Fruit fly (Drosophila melanogaster) whole organism, embryonic: ENCODE results near the gene CG13306.

ENCODE experiments used
- B-H2 ChIP-seq: fragments of 200-800 bp; sonication (Bioruptor generic); optimal IDR thresholded peaks from 2 replicates; lab custom pipeline; 2018; ENCODE audit warnings: missing biosample characterization, mild to moderate bottlenecking, missing genetic modification characterization
- Blimp-1 ChIP-seq: fragments of 200-800 bp; sonication (Bioruptor generic); optimal IDR thresholded peaks from 3 replicates; lab custom pipeline; 2018; ENCODE audit warnings: missing biosample characterization, missing genetic modification characterization, mild to moderate bottlenecking, moderate library complexity, missing genetic modification reagents
- C15 ChIP-seq: fragments of 200-800 bp; sonication (Bioruptor generic); IDR thresholded peaks from 3 replicates; pipeline ENCODE4 v1.3.6; 2022; ENCODE audit warnings: missing biosample characterization, missing genetic modification characterization
- CG1024 ChIP-seq: fragments of 200-800 bp; sonication (Bioruptor generic); IDR thresholded peaks from 2 replicates; pipeline ENCODE4 v1.3.6; 2022; ENCODE audit warnings: missing biosample characterization, missing genetic modification characterization
- CG11696 ChIP-seq: fragments of 200-800 bp; sonication (Bioruptor generic); IDR thresholded peaks from 2 replicates; pipeline ENCODE4 v1.3.6; 2022; ENCODE audit warnings: missing biosample characterization, missing genetic modification characterization
- CG12299 ChIP-seq: fragments of 200-800 bp; sonication (Bioruptor generic); optimal IDR thresholded peaks from 2 replicates; lab custom pipeline; 2018; ENCODE audit warnings: missing biosample characterization, mild to moderate bottlenecking, missing genetic modification characterization
- CG1233 ChIP-seq: fragments of 200-800 bp; sonication (Bioruptor generic); optimal IDR thresholded peaks from 4 replicates; lab custom pipeline; 2018; ENCODE audit warnings: missing biosample characterization, mild to moderate bottlenecking, missing genetic modification characterization
- CG12659 ChIP-seq: fragments of 200-800 bp; sonication (Bioruptor generic); optimal IDR thresholded peaks from 3 replicates; lab custom pipeline; 2017; ENCODE audit warnings: mild to moderate bottlenecking, missing biosample characterization, missing genetic modification reagents, missing genetic modification characterization
- CG15696 ChIP-seq: fragments of 200-800 bp; sonication (Bioruptor generic); optimal IDR thresholded peaks from 2 replicates; lab custom pipeline; 2019; ENCODE audit warnings: missing biosample characterization, mild to moderate bottlenecking, missing genetic modification characterization, moderate library complexity
- CG17612 ChIP-seq: fragments of 200-800 bp; sonication (Bioruptor generic); IDR thresholded peaks from 2 replicates; pipeline ENCODE4 v1.3.6; 2022; ENCODE audit warnings: missing biosample characterization, missing genetic modification characterization
- CG17802 ChIP-seq: fragments of 200-800 bp; sonication (Bioruptor generic); optimal IDR thresholded peaks from 2 replicates; lab custom pipeline; 2018; ENCODE audit warnings: missing biosample characterization, mild to moderate bottlenecking, missing genetic modification characterization, moderate library complexity
- CG2712 ChIP-seq: fragments of 200-800 bp; optimal IDR thresholded peaks from 3 replicates; lab custom pipeline; 2019; ENCODE audit warnings: missing biosample characterization, mild to moderate bottlenecking, missing genetic modification characterization, moderate library complexity
- CG3065 ChIP-seq: fragments of 200-800 bp; sonication (Bioruptor generic); optimal IDR thresholded peaks from 2 replicates; lab custom pipeline; 2016; ENCODE audit warnings: missing biosample characterization, missing genetic modification characterization
- CG31388 ChIP-seq: fragments of 200-800 bp; sonication (Bioruptor generic); optimal IDR thresholded peaks from 2 replicates; lab custom pipeline; 2016; ENCODE audit warnings: missing biosample characterization, missing genetic modification characterization
- CG33557 ChIP-seq: fragments of 200-800 bp; sonication (Bioruptor generic); optimal IDR thresholded peaks from 2 replicates; lab custom pipeline; 2019; ENCODE audit warnings: missing biosample characterization, mild to moderate bottlenecking, missing genetic modification characterization, moderate library complexity
- CG3407 ChIP-seq: fragments of 200-800 bp; sonication (Bioruptor generic); optimal IDR thresholded peaks from 2 replicates; lab custom pipeline; 2018; ENCODE audit warnings: missing biosample characterization, mild to moderate bottlenecking, missing genetic modification characterization
- CG34376 ChIP-seq: fragments of 200-800 bp; sonication (Bioruptor generic); optimal IDR thresholded peaks from 2 replicates; lab custom pipeline; 2018; ENCODE audit warnings: missing biosample characterization, mild to moderate bottlenecking, missing genetic modification characterization
- CG5180 ChIP-seq: fragments of 200-800 bp; sonication (Bioruptor generic); optimal IDR thresholded peaks from 3 replicates; lab custom pipeline; 2017; ENCODE audit warnings: missing biosample characterization, missing genetic modification characterization, mild to moderate bottlenecking, moderate library complexity, missing genetic modification reagents
- CG7963 ChIP-seq: fragments of 200-800 bp; sonication (Bioruptor generic); IDR thresholded peaks from 3 replicates; pipeline ENCODE4 v1.3.6; 2022; ENCODE audit warnings: missing biosample characterization, missing genetic modification characterization; ENCODE audit not compliant: partially characterized antibody
- CG9215 ChIP-seq: fragments of 200-800 bp; sonication (Bioruptor generic); IDR thresholded peaks from 2 replicates; pipeline ENCODE4 v1.3.6; 2022; ENCODE audit warnings: missing biosample characterization, missing genetic modification characterization
- CkIIα-i1 ChIP-seq: fragments of 200-800 bp; sonication (Bioruptor generic); IDR thresholded peaks from 2 replicates; pipeline ENCODE4 v1.3.6; 2022; ENCODE audit warnings: missing biosample characterization, missing genetic modification characterization
- D19B ChIP-seq: fragments of 200-800 bp; sonication (Bioruptor generic); optimal IDR thresholded peaks from 2 replicates; lab custom pipeline; 2017; ENCODE audit warnings: missing biosample characterization, mild to moderate bottlenecking, missing genetic modification characterization
- Dfd ChIP-seq, 2 experiments: fragments of >200 bp; optimal IDR thresholded peaks; 2 replicates each; lab custom pipeline; 2017; ENCODE audit warnings: missing biosample characterization in 2 of 2, missing genetic modification characterization in 2 of 2
- Doc3 ChIP-seq: fragments of 200-800 bp; sonication (Bioruptor generic); IDR thresholded peaks from 3 replicates; pipeline ENCODE4 v1.3.6; 2022; ENCODE audit warnings: missing biosample characterization, missing genetic modification characterization; ENCODE audit not compliant: partially characterized antibody
- E2f1 ChIP-seq: fragments of 200-800 bp; sonication (Bioruptor generic); IDR thresholded peaks from 2 replicates; pipeline ENCODE4 v1.3.6; 2022; ENCODE audit warnings: missing biosample characterization, missing genetic modification characterization
- H2.0 ChIP-seq: fragments of 200-800 bp; sonication (Bioruptor generic); IDR thresholded peaks from 2 replicates; pipeline ENCODE4 v1.3.6; 2022; ENCODE audit warnings: missing biosample characterization, missing genetic modification characterization
- HLHmδ ChIP-seq: fragments of 200-800 bp; sonication (Bioruptor generic); optimal IDR thresholded peaks from 2 replicates; lab custom pipeline; 2018; ENCODE audit warnings: missing biosample characterization, mild to moderate bottlenecking, missing genetic modification characterization, moderate library complexity
- Hr51 ChIP-seq, 2 experiments: fragments of 200-800 bp; sonication (Bioruptor generic); optimal IDR thresholded peaks; 2 replicates in 1 of 2; 3 replicates in 1 of 2; lab custom pipeline; 2016 to 2018; ENCODE audit warnings: missing biosample characterization in 2 of 2, missing genetic modification characterization in 2 of 2, mild to moderate bottlenecking in 1 of 2, moderate library complexity in 1 of 2
- Med ChIP-seq: fragments of 200-800 bp; sonication (Bioruptor generic); peaks from one replicate; lab custom pipeline; 2016; ENCODE audit warnings: missing biosample characterization, missing genetic modification characterization, mild to moderate bottlenecking, inconsistent platforms, moderate library complexity
- Nf-YC ChIP-seq: fragments of 200-800 bp; optimal IDR thresholded peaks from 3 replicates; lab custom pipeline; 2019; ENCODE audit warnings: missing biosample characterization, mild to moderate bottlenecking, missing genetic modification characterization, moderate library complexity
- Vsx1 ChIP-seq: fragments of 200-800 bp; sonication (Bioruptor generic); optimal IDR thresholded peaks from 2 replicates; lab custom pipeline; 2017; ENCODE audit warnings: missing biosample characterization, mild to moderate bottlenecking, missing genetic modification characterization, missing genetic modification reagents
- chn ChIP-seq: fragments of 200-800 bp; sonication (Bioruptor generic); optimal IDR thresholded peaks from 2 replicates; lab custom pipeline; 2016; ENCODE audit warnings: missing biosample characterization, missing genetic modification characterization
- crp ChIP-seq, 2 experiments: fragments of 200-800 bp; sonication (Bioruptor generic); optimal IDR thresholded peaks; 2 replicates in 1 of 2; 3 replicates in 1 of 2; lab custom pipeline; 2017; ENCODE audit warnings: missing biosample characterization in 2 of 2, missing genetic modification characterization in 2 of 2, mild to moderate bottlenecking in 1 of 2, moderate library complexity in 1 of 2
- danr ChIP-seq: fragments of 200-800 bp; sonication (Bioruptor generic); IDR thresholded peaks from 2 replicates; pipeline ENCODE4 v1.3.6; 2022; ENCODE audit warnings: missing biosample characterization, missing genetic modification characterization
- dm ChIP-seq: fragments of 200-800 bp; sonication (Bioruptor generic); optimal IDR thresholded peaks from 3 replicates; lab custom pipeline; 2016; ENCODE audit warnings: missing biosample characterization, missing genetic modification characterization
- dysf ChIP-seq: fragments of 200-800 bp; sonication (Bioruptor generic); IDR thresholded peaks from 3 replicates; pipeline ENCODE4 v1.3.6; 2022; ENCODE audit warnings: missing biosample characterization, missing genetic modification characterization
- fd64A ChIP-seq: fragments of 200-800 bp; sonication (Bioruptor generic); optimal IDR thresholded peaks from 3 replicates; lab custom pipeline; 2018; ENCODE audit warnings: missing biosample characterization, mild to moderate bottlenecking, missing genetic modification characterization
- grau ChIP-seq: fragments of 200-800 bp; optimal IDR thresholded peaks from 3 replicates; lab custom pipeline; 2019; ENCODE audit warnings: missing biosample characterization, mild to moderate bottlenecking, missing genetic modification characterization, moderate library complexity
- jumu ChIP-seq: fragments of 200-800 bp; sonication (Bioruptor generic); optimal IDR thresholded peaks from 3 replicates; lab custom pipeline; 2016; ENCODE audit warnings: missing biosample characterization, missing genetic modification characterization
- pan ChIP-seq, 4 experiments: fragments of >200 bp in 3 of 4; fragments of 200-800 bp in 1 of 4; sonication (Bioruptor generic) in 1 of 4; optimal IDR thresholded peaks in 3 of 4; IDR thresholded peaks in 1 of 4; 2 replicates each; pipeline versions ENCODE4 v1.3.6 to Lab custom; 2017 to 2022; ENCODE audit warnings: missing biosample characterization in 2 of 4, missing genetic modification characterization in 2 of 4, mixed read lengths in 1 of 4
- pb ChIP-seq: fragments of 200-800 bp; sonication (Bioruptor generic); optimal IDR thresholded peaks from 3 replicates; lab custom pipeline; 2016; ENCODE audit warnings: missing biosample characterization, missing genetic modification characterization
- pita ChIP-seq: fragments of 200-800 bp; sonication (Bioruptor generic); optimal IDR thresholded peaks from 2 replicates; lab custom pipeline; 2017; ENCODE audit warnings: missing biosample characterization, mild to moderate bottlenecking, missing genetic modification characterization
- row ChIP-seq: fragments of 200-800 bp; sonication (Bioruptor generic); IDR thresholded peaks from 3 replicates; pipeline ENCODE4 v1.3.6; 2022; ENCODE audit warnings: missing biosample characterization, missing genetic modification characterization
- salm ChIP-seq: fragments of 200-800 bp; sonication (Bioruptor generic); optimal IDR thresholded peaks from 2 replicates; lab custom pipeline; 2018; ENCODE audit warnings: missing biosample characterization, mild to moderate bottlenecking, missing genetic modification characterization
- so ChIP-seq: fragments of 200-800 bp; sonication (Bioruptor generic); IDR thresholded peaks from 3 replicates; pipeline ENCODE4 v1.3.6; 2022; ENCODE audit warnings: missing biosample characterization, missing genetic modification characterization
- ttk ChIP-seq: fragments of 200-800 bp; sonication (Bioruptor generic); IDR thresholded peaks from 2 replicates; pipeline ENCODE4 v2.1.2; 2022; ENCODE audit warnings: missing biosample characterization, missing genetic modification characterization
- vnd ChIP-seq: fragments of 200-800 bp; sonication (Bioruptor generic); IDR thresholded peaks from 3 replicates; pipeline ENCODE4 v1.3.6; 2022; ENCODE audit warnings: missing biosample characterization, missing genetic modification characterization; ENCODE audit not compliant: partially characterized antibody
- zfh2 ChIP-seq: fragments of 200-800 bp; sonication (Bioruptor generic); optimal IDR thresholded peaks from 2 replicates; lab custom pipeline; 2016; ENCODE audit warnings: missing biosample characterization, missing genetic modification characterization

CG13306 gene

dm6 chr3L:8765969-8766538, 16.5 kb upstream of the CG13306 start (continued):
- TF ChIP-seq pb (GFP tag; lab: Kevin White, UChicago), result peak; percentile 86
- TF ChIP-seq H2.0 (GFP tag; lab: Robert Waterston, UW), result peak; percentile 97
- TF ChIP-seq vnd, result peak; percentile 75
- peak; percentile 78 for TF ChIP-seq CG17802 (tag; lab: Kevin White, UChicago)
- peak; percentile 96 to 99 for TF ChIP-seq Hr51 (GFP tag; optimal IDR thresholded peaks at IDR 0.05; lab: Kevin White, UChicago)
- no peak for TF ChIP-seq HLHmδ (GFP tag; lab: Kevin White, UChicago)
- peak; percentile 99 for TF ChIP-seq CG2712 (tag; lab: Kevin White, UChicago)
- peak; percentile 91 for TF ChIP-seq Vsx1 (GFP tag; lab: Kevin White, UChicago)
- peak; percentile 98 for TF ChIP-seq so
- TF ChIP-seq CG7963, result peak; percentile 40; the same call in 1 of the 3 replicates
- peak; percentile 96 for TF ChIP-seq CG3065
- TF ChIP-seq CG11696, result peak; percentile 85
- TF ChIP-seq Nf-YC (tag; lab: Kevin White, UChicago), result peak; percentile 91
- peak; percentile 93 for TF ChIP-seq dm (GFP tag; lab: Kevin White, UChicago)
- TF ChIP-seq Med (GFP tag; lab: Kevin White, UChicago), result peak; percentile 98
- TF ChIP-seq CkIIα-i1 (GFP tag; lab: Robert Waterston, UW), result 0 out of 2 replicates have a peak, but pooled peaks have one; percentile 42
- peak; percentile 98 for TF ChIP-seq zfh2 (GFP tag; lab: Kevin White, UChicago)
- TF ChIP-seq CG17612 (GFP tag; lab: Robert Waterston, UW), result peak; percentile 94
- TF ChIP-seq CG1024 (GFP tag; lab: Robert Waterston, UW), result peak; percentile 91
- TF ChIP-seq ttk (GFP tag; lab: Robert Waterston, UW), result peak; percentile 96
- TF ChIP-seq pan (optimal IDR thresholded peaks at IDR 0.05; lab: Kevin White, UChicago), result no peak
- peak in 1 of 2 experiments; percentile 99 for TF ChIP-seq pan (GFP tag; optimal IDR thresholded peaks at IDR 0.05 in 1 of 2, IDR thresholded peaks at IDR 0.05 in 1 of 2)
- TF ChIP-seq CG1233 (GFP tag; lab: Kevin White, UChicago), result peak; percentile 72
- 0 out of 3 replicates have a peak, but pooled peaks have one; percentile 31 for TF ChIP-seq Doc3 (GFP tag; lab: Robert Waterston, UW)
- TF ChIP-seq CG5180 (GFP tag; lab: Kevin White, UChicago), result peak; percentile 90
- TF ChIP-seq row, result peak; percentile 98
- peak; percentile 16 to 71 for TF ChIP-seq crp (GFP tag; optimal IDR thresholded peaks at IDR 0.05; lab: Kevin White, UChicago)
- TF ChIP-seq Dfd (GFP tag; optimal IDR thresholded peaks at IDR 0.05; lab: Kevin White, UChicago), result no peak
- TF ChIP-seq jumu (GFP tag; lab: Kevin White, UChicago), result peak; percentile 98
- TF ChIP-seq CG34376 (GFP tag; lab: Kevin White, UChicago), result peak; percentile 66
- TF ChIP-seq CG3407, result peak; percentile 96
- peak; percentile 95 for TF ChIP-seq Blimp-1 (GFP tag; lab: Kevin White, UChicago)
- TF ChIP-seq C15, result peak; percentile 94
- peak; percentile 87 for TF ChIP-seq D19B (GFP tag; lab: Kevin White, UChicago)
- peak; percentile 90 for TF ChIP-seq CG31388 (GFP tag; lab: Kevin White, UChicago)
- peak; percentile 98 for TF ChIP-seq chn (GFP tag; lab: Kevin White, UChicago)
- TF ChIP-seq E2f1, result peak; percentile 97
- peak; percentile 98 for TF ChIP-seq grau
- peak; percentile 97 for TF ChIP-seq danr (GFP tag; lab: Robert Waterston, UW)
- peak; percentile 64 for TF ChIP-seq CG15696 (tag; lab: Kevin White, UChicago)
- TF ChIP-seq B-H2 (GFP tag; lab: Kevin White, UChicago), result peak; percentile 96
- TF ChIP-seq fd64A (GFP tag; lab: Kevin White, UChicago), result peak; percentile 95
- TF ChIP-seq CG33557 (GFP tag; lab: Kevin White, UChicago), result peak; percentile 99
- TF ChIP-seq CG9215 (GFP tag; lab: Robert Waterston, UW), result peak; percentile 97
- TF ChIP-seq CG12659 (GFP tag; lab: Kevin White, UChicago), result peak; percentile 99
- TF ChIP-seq CG12299 (tag; lab: Kevin White, UChicago), result peak; percentile 97
- TF ChIP-seq salm (tag; lab: Kevin White, UChicago), result peak; percentile 97
- no peak for TF ChIP-seq pita (GFP tag; lab: Kevin White, UChicago)
- peak; percentile 99 for TF ChIP-seq dysf (GFP tag; lab: Robert Waterston, UW)
